Worm (Caenorhabditis elegans) whole organism, mixed stage, embryonic: ENCODE data around the gene srx-1.

ENCODE experiments used
- blmp-1 ChIP-seq: fragments of 150-350 bp; optimal IDR thresholded peaks from 2 replicates; lab custom pipeline; 2014; ENCODE audit warnings: missing biosample characterization, missing genetic modification characterization
- nhr-237 ChIP-seq: fragments of 150-350 bp; optimal IDR thresholded peaks from 2 replicates; lab custom pipeline; 2014; ENCODE audit warnings: missing biosample characterization, missing genetic modification characterization

DNA sequence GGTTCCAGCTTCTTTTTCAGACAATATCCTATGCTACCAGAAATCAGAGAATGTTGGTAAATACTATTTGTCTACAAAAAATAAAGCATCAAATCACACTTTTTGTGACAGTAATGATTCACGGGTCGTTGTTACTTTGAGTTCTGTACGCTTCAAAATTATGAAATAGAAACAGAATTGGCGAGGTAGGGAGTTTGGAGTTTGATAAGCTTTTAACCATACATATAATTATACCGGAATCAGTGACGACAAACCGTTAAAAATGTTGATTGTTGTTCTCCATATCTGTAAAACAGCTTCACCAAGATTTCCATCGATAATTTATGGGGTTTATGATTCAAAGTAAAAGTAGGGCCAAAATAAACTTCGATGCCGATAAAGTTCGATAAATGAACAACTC is 25.6 kb upstream of the srx-1 start:
- TF ChIP-seq nhr-237 (tag; lab: Kevin White, UChicago) = no peak
- TF ChIP-seq blmp-1 (tag; lab: Kevin White, UChicago) = no peak
